Fruit fly (Drosophila melanogaster): ENCODE measurements around the gene Graf.

DNA sequence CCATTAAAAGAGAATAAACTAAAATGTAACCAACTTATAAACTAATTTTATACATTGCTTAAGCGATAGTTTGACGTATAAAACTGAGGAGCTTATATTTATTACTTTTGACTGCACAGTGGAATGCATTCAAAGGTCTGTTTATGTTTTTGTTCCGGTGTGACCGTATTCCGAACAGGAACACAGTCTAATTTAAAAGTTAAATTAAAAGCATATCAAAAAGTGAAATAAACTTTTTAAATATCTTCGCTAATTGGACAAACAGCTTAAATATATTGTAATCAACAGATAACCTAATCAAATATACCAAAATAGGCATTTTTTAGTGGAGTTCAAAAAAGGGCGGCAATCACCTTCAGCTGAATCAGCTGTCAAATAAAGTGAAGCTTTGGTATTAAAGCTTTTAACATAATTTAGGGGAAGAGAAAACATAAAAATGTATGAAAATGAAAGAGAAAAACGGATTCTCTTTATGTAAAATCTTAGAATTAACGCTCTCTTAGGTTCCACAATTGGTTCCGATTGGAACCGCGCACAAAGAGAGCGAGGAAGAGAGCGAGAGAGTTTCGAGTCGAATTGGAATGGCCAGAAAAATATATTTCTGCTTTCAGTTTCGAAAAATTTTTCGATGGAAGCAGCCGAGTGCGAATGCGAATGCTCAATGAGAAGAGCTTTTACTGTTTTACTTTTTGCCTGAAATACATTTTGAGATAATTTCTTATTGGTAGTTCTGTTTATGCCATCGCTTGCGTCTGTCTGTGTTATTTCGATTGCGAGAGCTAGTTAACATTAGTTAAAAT is 43.4 kb upstream of the Graf start, which contains the start of the genes PGRP-LE and sd:
- no peak for TF ChIP-seq CG34367 (tag; optimal IDR thresholded peaks at IDR 0.05)
- no peak for TF ChIP-seq Snoo (tag; optimal IDR thresholded peaks at IDR 0.05)
- TF ChIP-seq CG13204 (GFP tag; optimal IDR thresholded peaks at IDR 0.05): no peak
- TF ChIP-seq fd96Ca (GFP tag; IDR thresholded peaks at IDR 0.05): no peak
- TF ChIP-seq CG15710 (tag; optimal IDR thresholded peaks at IDR 0.05): no peak
- TF ChIP-seq Pif1A (GFP tag; optimal IDR thresholded peaks at IDR 0.05): no peak
- TF ChIP-seq CG17806 (tag; optimal IDR thresholded peaks at IDR 0.05): no peak
- no peak for TF ChIP-seq CG8301 (tag; optimal IDR thresholded peaks at IDR 0.05)
- TF ChIP-seq CG12605 (GFP tag; IDR thresholded peaks at IDR 0.05): no peak
